Fruit fly (Drosophila melanogaster) whole organism, embryonic: ENCODE data around the gene asf1.

Experiments
- CG3838 ChIP-seq: fragments of 200-800 bp; sonication (Bioruptor generic); optimal IDR thresholded peaks from 3 replicates; lab custom pipeline; 2016; ENCODE audit warnings: missing biosample characterization, missing genetic modification characterization
- Hr39 ChIP-seq: fragments of >200 bp; optimal IDR thresholded peaks from 2 replicates; lab custom pipeline; 2017
- croc ChIP-seq: fragments of 200-800 bp; sonication (Bioruptor generic); conservative IDR thresholded peaks from 3 replicates; pipeline ENCODE4 v1.3.6; 2022; ENCODE audit warnings: missing biosample characterization, missing genetic modification characterization
- pzg ChIP-seq: fragments of 200-800 bp; sonication (Bioruptor generic); optimal IDR thresholded peaks from 3 replicates; lab custom pipeline; 2018; ENCODE audit warnings: missing biosample characterization, mild to moderate bottlenecking, missing genetic modification characterization, moderate library complexity
- zfh1 ChIP-seq: fragments of 200-800 bp; sonication (Bioruptor generic); IDR thresholded peaks from 3 replicates; pipeline ENCODE4 v1.3.6; 2022; ENCODE audit warnings: missing biosample characterization, missing genetic modification characterization

dm6 chr3L:19579346-19579745, 39.3 kb upstream of the asf1 start:
- TF ChIP-seq Hr39 (lab: Kevin White, UChicago) = no peak
- no peak for TF ChIP-seq pzg (GFP tag; lab: Kevin White, UChicago)
- no peak for TF ChIP-seq zfh1 (GFP tag; lab: Robert Waterston, UW)
- TF ChIP-seq CG3838 (GFP tag; lab: Kevin White, UChicago) = no peak
- no peak for TF ChIP-seq croc (GFP tag; lab: Robert Waterston, UW)
